Worm (Caenorhabditis elegans) whole organism, young adult: ENCODE data around the gene F10E7.1.

ENCODE experiments used
- B0035.1 ChIP-seq: sonication (generic microtip); optimal IDR thresholded peaks from 2 replicates; lab custom pipeline; 2016; ENCODE audit warnings: missing genetic modification characterization, mild to moderate bottlenecking, missing compliant biosample characterization, missing genotype, missing genetic modification reagents
- B0336.3 ChIP-seq: fragments of 200-800 bp; sonication (Bioruptor generic); IDR thresholded peaks from 2 replicates; pipeline ENCODE4 v1.3.6; 2022; ENCODE audit warnings: missing genetic modification characterization, missing compliant biosample characterization
- C17E4.6 ChIP-seq: fragments of 200-800 bp; sonication (Bioruptor generic); IDR thresholded peaks from 2 replicates; pipeline ENCODE4 v1.3.6; 2022; ENCODE audit warnings: missing genetic modification reagents, missing genetic modification characterization, missing compliant biosample characterization
- F23B12.7 ChIP-seq: sonication (generic microtip); optimal IDR thresholded peaks from 2 replicates; lab custom pipeline; 2017; ENCODE audit warnings: missing genetic modification characterization, mild to moderate bottlenecking, missing compliant biosample characterization, antibody characterized with exemption, moderate library complexity; ENCODE audit not compliant: insufficient read depth
- F37B4.10 ChIP-seq: fragments of 200-800 bp; sonication (Bioruptor generic); IDR thresholded peaks from 2 replicates; pipeline ENCODE4 v1.3.6; 2022; ENCODE audit warnings: missing genetic modification characterization, missing compliant biosample characterization
- F57C9.4 ChIP-seq: sonication (generic microtip); optimal IDR thresholded peaks from 2 replicates; lab custom pipeline; 2017; ENCODE audit warnings: mild to moderate bottlenecking, missing genetic modification characterization, missing compliant biosample characterization
- K11D2.4 ChIP-seq: fragments of 200-800 bp; sonication (Bioruptor generic); IDR thresholded peaks from 2 replicates; pipeline ENCODE4 v1.3.6; 2022; ENCODE audit warnings: missing genetic modification reagents, missing genetic modification characterization, missing compliant biosample characterization
- Y53G8AR.9 ChIP-seq: fragments of 200-800 bp; sonication (Bioruptor generic); conservative IDR thresholded peaks from 2 replicates; pipeline ENCODE4 v1.3.6; 2022; ENCODE audit warnings: missing genetic modification reagents, missing genetic modification characterization, missing compliant biosample characterization
- Y95B8A.8 ChIP-seq: fragments of 200-800 bp; sonication (Bioruptor generic); IDR thresholded peaks from 2 replicates; pipeline ENCODE4 v1.3.6; 2022; ENCODE audit warnings: missing genetic modification reagents, missing genetic modification characterization, missing compliant biosample characterization
- aptf-3 ChIP-seq: fragments of 200-800 bp; sonication (Bioruptor generic); IDR thresholded peaks from 2 replicates; pipeline ENCODE4 v1.3.6; 2022; ENCODE audit warnings: missing genetic modification characterization, missing compliant biosample characterization
- attf-3 ChIP-seq: fragments of 200-800 bp; sonication (Bioruptor generic); conservative IDR thresholded peaks from 2 replicates; pipeline ENCODE4 v1.3.6; 2022; ENCODE audit warnings: missing genetic modification reagents, missing genetic modification characterization, missing compliant biosample characterization
- bed-2 ChIP-seq: fragments of 200-800 bp; sonication (Bioruptor generic); IDR thresholded peaks from 2 replicates; pipeline ENCODE4 v1.3.6; 2022; ENCODE audit warnings: missing genetic modification reagents, missing genetic modification characterization, missing compliant biosample characterization
- cebp-1 ChIP-seq, 2 experiments: fragments of 200-800 bp in 1 of 2; sonication (Bioruptor generic) in 1 of 2; sonication (generic microtip) in 1 of 2; IDR thresholded peaks in 1 of 2; optimal IDR thresholded peaks in 1 of 2; 2 replicates each; pipeline versions ENCODE4 v1.3.6 to Lab custom; 2017 to 2022; ENCODE audit warnings: missing compliant biosample characterization in 2 of 2, missing genetic modification characterization in 2 of 2, mild to moderate bottlenecking in 1 of 2, missing genetic modification reagents in 1 of 2, moderate library complexity in 1 of 2
- ceh-100 ChIP-seq: fragments of 200-800 bp; sonication (Bioruptor generic); IDR thresholded peaks from 2 replicates; pipeline ENCODE4 v1.3.6; 2022; ENCODE audit warnings: missing genetic modification reagents, missing genetic modification characterization, missing compliant biosample characterization
- die-1 ChIP-seq: sonication (generic microtip); optimal IDR thresholded peaks from 2 replicates; lab custom pipeline; 2016; ENCODE audit warnings: missing genotype, mild to moderate bottlenecking, missing genetic modification characterization, missing compliant biosample characterization
- egl-18 ChIP-seq: fragments of 200-800 bp; sonication (Bioruptor generic); IDR thresholded peaks from 2 replicates; pipeline ENCODE4 v1.3.6; 2022; ENCODE audit warnings: missing genetic modification reagents, missing genetic modification characterization, missing compliant biosample characterization
- ekl-4 ChIP-seq: fragments of 200-800 bp; sonication (Bioruptor generic); IDR thresholded peaks from 2 replicates; pipeline ENCODE4 v1.3.6; 2022; ENCODE audit warnings: missing genetic modification reagents, missing genetic modification characterization, missing compliant biosample characterization
- hmg-20 ChIP-seq: fragments of 200-800 bp; sonication (Bioruptor generic); IDR thresholded peaks from 2 replicates; pipeline ENCODE4 v1.3.6; 2022; ENCODE audit warnings: missing genetic modification reagents, missing genetic modification characterization, missing compliant biosample characterization
- let-526 ChIP-seq: fragments of 200-800 bp; sonication (Bioruptor generic); IDR thresholded peaks from 2 replicates; pipeline ENCODE4 v1.3.6; 2022; ENCODE audit warnings: missing genetic modification reagents, missing genetic modification characterization, missing compliant biosample characterization
- let-607 ChIP-seq, 2 experiments: fragments of 200-800 bp in 1 of 2; sonication (Bioruptor generic) in 1 of 2; sonication (generic microtip) in 1 of 2; optimal IDR thresholded peaks; 2 replicates each; lab custom pipeline; 2016 to 2018; ENCODE audit warnings: mild to moderate bottlenecking in 2 of 2, missing compliant biosample characterization in 2 of 2, missing genetic modification characterization in 2 of 2, moderate library complexity in 2 of 2, missing genotype in 1 of 2
- lin-26 ChIP-seq: fragments of 200-800 bp; sonication (Bioruptor generic); IDR thresholded peaks from 2 replicates; pipeline ENCODE4 v1.3.6; 2022; ENCODE audit warnings: missing genetic modification reagents, missing genetic modification characterization, missing compliant biosample characterization
- lin-54 ChIP-seq: fragments of 200-800 bp; sonication (Bioruptor generic); optimal IDR thresholded peaks from 2 replicates; lab custom pipeline; 2018; ENCODE audit warnings: mild to moderate bottlenecking, missing genetic modification characterization, missing compliant biosample characterization
- mcd-1 ChIP-seq: fragments of 200-800 bp; sonication (Bioruptor generic); IDR thresholded peaks from 2 replicates; pipeline ENCODE4 v1.3.6; 2022; ENCODE audit warnings: missing genetic modification reagents, missing genetic modification characterization, missing compliant biosample characterization
- mxl-1 ChIP-seq: sonication (generic microtip); optimal IDR thresholded peaks from 2 replicates; lab custom pipeline; 2016; ENCODE audit warnings: missing genetic modification characterization, missing compliant biosample characterization
- nhr-179 ChIP-seq: sonication (generic microtip); optimal IDR thresholded peaks from 2 replicates; lab custom pipeline; 2016; ENCODE audit warnings: mild to moderate bottlenecking, missing genetic modification characterization, missing compliant biosample characterization
- rpc-1 ChIP-seq, 2 experiments: fragments of 150-350 bp in 1 of 2; sonication (generic microtip) in 1 of 2; optimal IDR thresholded peaks; 2 replicates each; lab custom pipeline; 2014 to 2018; ENCODE audit warnings: missing biosample characterization in 1 of 2, missing genetic modification characterization in 1 of 2, missing genetic modification reagents in 1 of 2, missing genotype in 1 of 2
- sea-2 ChIP-seq: fragments of 200-800 bp; sonication (Bioruptor generic); IDR thresholded peaks from 2 replicates; pipeline ENCODE4 v1.3.6; 2022; ENCODE audit warnings: missing genetic modification characterization, missing compliant biosample characterization
- snpc-4 ChIP-seq, 5 experiments: fragments of 150-350 bp in 1 of 5; sonication (generic microtip) in 4 of 5; optimal IDR thresholded peaks; 2 replicates each; lab custom pipeline; 2014 to 2018; ENCODE audit warnings: missing genetic modification characterization in 5 of 5, missing biosample characterization in 3 of 5, antibody characterized with exemption in 2 of 5, mild to moderate bottlenecking in 2 of 5, missing compliant biosample characterization in 2 of 5, missing genotype in 2 of 5, moderate library complexity in 2 of 5, missing genetic modification reagents in 1 of 5
- somi-1 ChIP-seq: fragments of 200-800 bp; sonication (Bioruptor generic); optimal IDR thresholded peaks from 2 replicates; lab custom pipeline; 2018; ENCODE audit warnings: mild to moderate bottlenecking, missing genetic modification characterization, missing compliant biosample characterization
- unc-130 ChIP-seq: sonication (generic microtip); optimal IDR thresholded peaks from 2 replicates; lab custom pipeline; 2016; ENCODE audit warnings: missing genetic modification reagents, missing genetic modification characterization, missing compliant biosample characterization
- xnd-1 ChIP-seq: sonication (generic microtip); optimal IDR thresholded peaks from 2 replicates; lab custom pipeline; 2016; ENCODE audit warnings: missing genotype, missing genetic modification reagents, missing genetic modification characterization, missing compliant biosample characterization
- ztf-18 ChIP-seq: sonication (generic microtip); optimal IDR thresholded peaks from 2 replicates; lab custom pipeline; 2016; ENCODE audit warnings: missing genotype, mild to moderate bottlenecking, missing genetic modification characterization, missing compliant biosample characterization
- ztf-22 ChIP-seq: fragments of 200-800 bp; sonication (Bioruptor generic); optimal IDR thresholded peaks from 2 replicates; lab custom pipeline; 2018; ENCODE audit warnings: mild to moderate bottlenecking, missing genetic modification characterization, moderate library complexity, missing compliant biosample characterization
- ztf-28 ChIP-seq: fragments of 200-800 bp; sonication (Bioruptor generic); IDR thresholded peaks from 2 replicates; pipeline ENCODE4 v1.3.6; 2022; ENCODE audit warnings: missing genetic modification reagents, missing genetic modification characterization, missing compliant biosample characterization
- ztf-3 ChIP-seq: fragments of 200-800 bp; sonication (Bioruptor generic); optimal IDR thresholded peaks from 2 replicates; lab custom pipeline; 2018; ENCODE audit warnings: mild to moderate bottlenecking, missing genetic modification characterization, missing compliant biosample characterization
- ztf-6 ChIP-seq: fragments of 200-800 bp; sonication (Bioruptor generic); IDR thresholded peaks from 2 replicates; pipeline ENCODE4 v1.3.6; 2022; ENCODE audit warnings: missing genetic modification reagents, missing genetic modification characterization, missing compliant biosample characterization

Gene F10E7.1

DNA sequence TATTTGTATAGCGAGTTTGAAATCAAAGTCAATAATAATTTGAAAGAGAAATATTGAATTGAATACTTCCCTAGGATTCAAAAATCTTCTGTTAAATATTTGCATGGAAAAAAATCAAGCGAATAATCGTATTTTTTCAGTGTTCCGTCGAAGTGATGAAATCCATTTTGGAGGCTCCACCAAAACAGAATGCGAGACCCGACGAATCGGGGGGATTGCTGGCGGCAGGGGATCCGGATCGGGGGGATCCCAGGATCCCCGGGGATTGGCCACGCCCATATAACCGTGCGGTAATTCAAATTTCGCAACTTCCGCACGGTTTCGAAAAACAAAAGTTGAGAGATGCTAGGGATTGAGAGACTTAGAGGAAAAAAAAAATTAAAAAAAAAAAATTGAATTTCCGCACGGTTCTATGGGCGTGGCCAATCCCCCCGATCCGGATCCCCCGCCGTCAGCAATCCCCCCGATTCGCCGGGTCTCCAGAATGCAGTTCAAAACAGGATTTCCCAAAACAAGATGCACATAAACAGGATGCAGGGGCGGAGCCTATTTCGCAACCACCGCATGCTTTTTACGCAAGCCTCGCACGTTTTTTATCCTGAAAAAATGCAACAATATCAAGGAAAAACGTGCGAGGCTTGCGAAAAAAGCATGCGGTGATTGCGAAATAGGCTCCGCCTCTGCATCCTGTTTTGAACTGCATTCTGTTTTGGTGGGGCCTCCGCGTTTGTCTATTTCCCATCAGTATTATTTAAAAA lies 3.7 kb upstream of the F10E7.1 start, which contains the start of gene F10E7.11 (continued):
- no peak for TF ChIP-seq F57C9.4 (tag; lab: Kevin White, UChicago)
- TF ChIP-seq cebp-1 (GFP tag; IDR thresholded peaks at IDR 0.05; lab: Robert Waterston, UW), result peak; percentile 92
- TF ChIP-seq cebp-1 (tag; optimal IDR thresholded peaks at IDR 0.05; lab: Kevin White, UChicago), result peak; percentile 99
- peak; percentile 78 for TF ChIP-seq mcd-1
- no peak for TF ChIP-seq ztf-22 (GFP tag; lab: Kevin White, UChicago)
- peak; percentile 9 for TF ChIP-seq rpc-1 (optimal IDR thresholded peaks at IDR 0.05; lab: Kevin White, UChicago)
- TF ChIP-seq rpc-1 (tag; optimal IDR thresholded peaks at IDR 0.05; lab: Kevin White, UChicago), result no peak
- TF ChIP-seq xnd-1, result peak; percentile 4
- peak; percentile 26; the same call in 1 of the 2 replicates for TF ChIP-seq lin-26 (GFP tag; lab: Robert Waterston, UW)
- TF ChIP-seq attf-3 (GFP tag; lab: Robert Waterston, UW), result 0 out of 2 replicates have a peak, but pooled peaks have one; percentile 39
- TF ChIP-seq Y53G8AR.9 (GFP tag; lab: Robert Waterston, UW), result 0 out of 2 replicates have a peak, but pooled peaks have one; percentile 31
- TF ChIP-seq B0336.3, result peak; percentile 34; the same call in 1 of the 2 replicates
- TF ChIP-seq unc-130 (GFP tag; lab: Kevin White, UChicago), result peak; percentile 6
- no peak for TF ChIP-seq B0035.1
- TF ChIP-seq F23B12.7 (tag; lab: Kevin White, UChicago), result no peak
- TF ChIP-seq egl-18 (GFP tag; lab: Robert Waterston, UW), result no peak
- TF ChIP-seq let-607 (tag; optimal IDR thresholded peaks at IDR 0.05; lab: Kevin White, UChicago), result no peak
- no peak for TF ChIP-seq lin-54 (GFP tag; lab: Kevin White, UChicago)
- TF ChIP-seq bed-2, result no peak
- TF ChIP-seq ztf-3 (GFP tag; lab: Kevin White, UChicago), result no peak
- TF ChIP-seq die-1 (tag; lab: Kevin White, UChicago), result no peak
- TF ChIP-seq ztf-6, result no peak
- no peak for TF ChIP-seq sea-2 (GFP tag; lab: Robert Waterston, UW)
- no peak for TF ChIP-seq somi-1 (GFP tag; lab: Kevin White, UChicago)
- TF ChIP-seq ztf-18, result peak; percentile 52
- 0 out of 2 replicates have a peak, but pooled peaks have one; percentile 42 for TF ChIP-seq let-526
- no peak; the same call in 1 of the 2 replicates for TF ChIP-seq ekl-4 (GFP tag; lab: Robert Waterston, UW)
- TF ChIP-seq aptf-3 (GFP tag; lab: Robert Waterston, UW), result no peak
- no peak for TF ChIP-seq ztf-28 (GFP tag; lab: Robert Waterston, UW)
- 0 out of 2 replicates have a peak, but pooled peaks have one; percentile 13 for TF ChIP-seq Y95B8A.8 (GFP tag; lab: Robert Waterston, UW)
- TF ChIP-seq hmg-20 (GFP tag; lab: Robert Waterston, UW), result no peak
- no peak for TF ChIP-seq snpc-4 (GFP tag; optimal IDR thresholded peaks at IDR 0.05; lab: Kevin White, UChicago)
- peak in 2 of 4 experiments; percentile 33 to 34 for TF ChIP-seq snpc-4 (tag; optimal IDR thresholded peaks at IDR 0.05; lab: Kevin White, UChicago)
- TF ChIP-seq C17E4.6, result no peak
- TF ChIP-seq mxl-1 (tag; lab: Kevin White, UChicago), result no peak
- TF ChIP-seq F37B4.10 (GFP tag; lab: Robert Waterston, UW), result no peak
- peak; percentile 58; the same call in 1 of the 2 replicates for TF ChIP-seq K11D2.4 (GFP tag; lab: Robert Waterston, UW)
- TF ChIP-seq nhr-179 (tag; lab: Kevin White, UChicago), result no peak
- peak; percentile 63 for TF ChIP-seq ceh-100 (GFP tag; lab: Robert Waterston, UW)
